Fruit fly (Drosophila melanogaster) whole organism, wandering third instar larva: Measurements from ENCODE around the gene Rga.

Experiments
- CG32264 ChIP-seq: fragments of 200-800 bp; sonication (Bioruptor generic); optimal IDR thresholded peaks from 2 replicates; lab custom pipeline; 2016; ENCODE audit warnings: missing biosample characterization, missing genetic modification characterization
- Dfd ChIP-seq: fragments of >200 bp; optimal IDR thresholded peaks from 2 replicates; lab custom pipeline; 2017; ENCODE audit warnings: missing biosample characterization, missing genetic modification characterization
- GATAd ChIP-seq: sonication (Bioruptor generic); optimal IDR thresholded peaks from 2 replicates; lab custom pipeline; 2016; ENCODE audit warnings: missing biosample characterization, missing genetic modification characterization
- Hr78 ChIP-seq: fragments of >200 bp; optimal IDR thresholded peaks from 2 replicates; lab custom pipeline; 2017; ENCODE audit warnings: missing biosample characterization, missing genetic modification characterization
- Jra ChIP-seq: sonication (Bioruptor generic); optimal IDR thresholded peaks from 2 replicates; lab custom pipeline; 2016; ENCODE audit warnings: missing biosample characterization, missing genetic modification characterization
- Mio ChIP-seq: sonication (Bioruptor generic); optimal IDR thresholded peaks from 2 replicates; lab custom pipeline; 2016; ENCODE audit warnings: missing biosample characterization, missing genetic modification characterization
- Rel ChIP-seq, 2 experiments: fragments of 200-800 bp; sonication (Bioruptor generic) in 1 of 2; optimal IDR thresholded peaks; 2 replicates in 1 of 2; 3 replicates in 1 of 2; lab custom pipeline; 2016 to 2019; ENCODE audit warnings: mild to moderate bottlenecking in 2 of 2, missing biosample characterization in 2 of 2, missing genetic modification characterization in 2 of 2, moderate library complexity in 1 of 2
- fru ChIP-seq: fragments of 200-800 bp; sonication (Bioruptor generic); optimal IDR thresholded peaks from 3 replicates; lab custom pipeline; 2016; ENCODE audit warnings: missing biosample characterization, mild to moderate bottlenecking, missing genetic modification characterization
- h ChIP-seq: fragments of 200-800 bp; sonication (Bioruptor generic); optimal IDR thresholded peaks from 3 replicates; lab custom pipeline; 2016; ENCODE audit warnings: missing biosample characterization, mild to moderate bottlenecking, missing genetic modification characterization
- jim ChIP-seq: fragments of 175-275, 200-325 bp; sonication (Bioruptor generic); optimal IDR thresholded peaks from 2 replicates; lab custom pipeline; 2016; ENCODE audit warnings: missing biosample characterization, mild to moderate bottlenecking, missing genetic modification characterization
- lola ChIP-seq: fragments of >200 bp; optimal IDR thresholded peaks from 2 replicates; lab custom pipeline; 2017; ENCODE audit warnings: missing biosample characterization, missing genetic modification characterization
- sv ChIP-seq: fragments of 200-800 bp; sonication (Bioruptor generic); optimal IDR thresholded peaks from 3 replicates; lab custom pipeline; 2016; ENCODE audit warnings: missing biosample characterization, missing genetic modification characterization
- usp ChIP-seq: fragments of >200 bp; optimal IDR thresholded peaks from 2 replicates; lab custom pipeline; 2017; ENCODE audit warnings: missing biosample characterization, missing genetic modification characterization

dm6 chr3R:5606477-5606876 lies 6.4 kb downstream of the Rga start, which contains the start of gene asl:
- TF ChIP-seq sv (GFP tag; lab: Kevin White, UChicago) (peak; percentile 29), Jra (GFP tag; lab: Kevin White, UChicago) (no peak), usp (GFP tag; lab: Kevin White, UChicago) (no peak), Dfd (GFP tag; lab: Kevin White, UChicago) (no peak), jim (GFP tag; lab: Kevin White, UChicago) (no peak), lola (GFP tag; lab: Kevin White, UChicago) (no peak), GATAd (GFP tag; lab: Kevin White, UChicago) (no peak), h (GFP tag; lab: Kevin White, UChicago) (peak; percentile 56), Rel (GFP tag; optimal IDR thresholded peaks at IDR 0.05; lab: Kevin White, UChicago) (no peak), Rel (tag; optimal IDR thresholded peaks at IDR 0.05; lab: Kevin White, UChicago) (peak; percentile 45), Mio (GFP tag; lab: Kevin White, UChicago) (no peak), CG32264 (peak; percentile 17), Hr78 (peak; percentile 55), fru (GFP tag; lab: Kevin White, UChicago) (peak; percentile 100)
